Fruit fly (Drosophila melanogaster): ENCODE data around the gene CG8475.

Gene CG8475

DNA sequence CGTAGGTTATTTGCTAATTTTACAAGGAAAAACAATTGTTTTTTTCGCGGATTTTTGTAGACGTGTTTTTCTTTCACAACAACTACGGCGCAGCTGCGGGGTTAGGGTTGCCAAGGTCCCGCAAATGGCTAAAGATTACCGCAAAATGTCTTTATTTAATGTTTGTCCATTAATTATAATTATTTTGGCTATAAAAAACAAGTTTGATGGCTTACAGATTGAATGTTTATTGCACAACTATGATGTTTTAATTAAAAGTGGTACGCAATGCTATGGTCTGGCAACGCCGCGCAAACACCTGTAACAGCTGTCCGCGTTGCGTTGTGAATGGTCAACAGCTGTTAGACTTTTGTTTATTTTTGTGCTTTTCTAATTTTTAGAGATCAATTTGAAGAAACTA is 40.0 kb downstream of the CG8475 start (continued):
- TF ChIP-seq spab (GFP tag; optimal IDR thresholded peaks at IDR 0.05), result no peak
- peak; percentile 76 for TF ChIP-seq CG3919 (GFP tag; optimal IDR thresholded peaks at IDR 0.05)
- peak; percentile 48 for TF ChIP-seq net (GFP tag; optimal IDR thresholded peaks at IDR 0.05)
- TF ChIP-seq svp (GFP tag), result peak; percentile 73
- TF ChIP-seq fd59A (GFP tag; optimal IDR thresholded peaks at IDR 0.05), result peak; percentile 29
- peak; percentile 72 for TF ChIP-seq CG31627 (GFP tag; optimal IDR thresholded peaks at IDR 0.05)
- peak; percentile 10 for TF ChIP-seq CG8632 (GFP tag; optimal IDR thresholded peaks at IDR 0.05)
- TF ChIP-seq CG8319 (GFP tag; optimal IDR thresholded peaks at IDR 0.05), result peak; percentile 45
- TF ChIP-seq CG34406 (GFP tag; optimal IDR thresholded peaks at IDR 0.05), result peak; percentile 59
- peak; percentile 27; the same call in 1 of the 3 replicates for TF ChIP-seq CG8119 (GFP tag; IDR thresholded peaks at IDR 0.05)
- TF ChIP-seq esn (GFP tag; optimal IDR thresholded peaks at IDR 0.05), result peak; percentile 76
- TF ChIP-seq CG6163 (GFP tag; IDR thresholded peaks at IDR 0.05), result peak; percentile 79
- TF ChIP-seq CG11294 (GFP tag; IDR thresholded peaks at IDR 0.05), result peak; percentile 33; the same call in 1 of the 2 replicates
- no peak for TF ChIP-seq fd85E (GFP tag; optimal IDR thresholded peaks at IDR 0.05)
- TF ChIP-seq OdsH (GFP tag; optimal IDR thresholded peaks at IDR 0.05), result peak; percentile 77
- TF ChIP-seq achi (GFP tag; optimal IDR thresholded peaks at IDR 0.05), result peak; percentile 61
- TF ChIP-seq CG7368 (GFP tag; optimal IDR thresholded peaks at IDR 0.05), result peak; percentile 55

dm6 chr2L:8148514-8149085 is 48.1 kb downstream of the CG8475 start:
- TF ChIP-seq Sox15 (GFP tag; optimal IDR thresholded peaks at IDR 0.05) (no peak), ss (GFP tag; optimal IDR thresholded peaks at IDR 0.05) (peak; percentile 44 to 59), CG8319 (GFP tag; optimal IDR thresholded peaks at IDR 0.05) (no peak), CG6854 (GFP tag; optimal IDR thresholded peaks at IDR 0.05) (peak; percentile 40), Blimp-1 (GFP tag; optimal IDR thresholded peaks at IDR 0.05) (peak; percentile 91), dsx (GFP tag; optimal IDR thresholded peaks at IDR 0.05; ENCODE audit: poor library complexity, severe bottlenecking) (peak; percentile 17), net (GFP tag; optimal IDR thresholded peaks at IDR 0.05) (peak; percentile 29), OdsH (GFP tag; optimal IDR thresholded peaks at IDR 0.05) (no peak), CG32006 (GFP tag; optimal IDR thresholded peaks at IDR 0.05) (no peak), CG10631 (GFP tag; optimal IDR thresholded peaks at IDR 0.05) (no peak), esn (GFP tag; optimal IDR thresholded peaks at IDR 0.05) (no peak), svp (GFP tag) (no peak), CG6163 (GFP tag; IDR thresholded peaks at IDR 0.05) (peak; percentile 48; the same call in 2 of the 3 replicates), CG8632 (GFP tag; optimal IDR thresholded peaks at IDR 0.05) (no peak), CG6276 (GFP tag; optimal IDR thresholded peaks at IDR 0.05) (no peak), CG3032 (tag; optimal IDR thresholded peaks at IDR 0.05) (no peak), Eip78C (GFP tag) (peak; percentile 29), CG15336 (GFP tag; IDR thresholded peaks at IDR 0.05) (peak; percentile 8; the same call in 1 of the 2 replicates), CG9139 (GFP tag; optimal IDR thresholded peaks at IDR 0.05) (peak; percentile 39), CG3919 (GFP tag; optimal IDR thresholded peaks at IDR 0.05) (no peak), vri (GFP tag; optimal IDR thresholded peaks at IDR 0.05) (peak; percentile 36)

- TF ChIP-seq salr (GFP tag; optimal IDR thresholded peaks at IDR 0.05) (no peak), CG11762 (GFP tag; optimal IDR thresholded peaks at IDR 0.05; ENCODE audit: insufficient read depth) (no peak), CG1621 (tag; optimal IDR thresholded peaks at IDR 0.05) (no peak), CG10669 (GFP tag; optimal IDR thresholded peaks at IDR 0.05) (no peak), Gug (GFP tag; IDR thresholded peaks at IDR 0.05) (no peak), Ets96B (tag; optimal IDR thresholded peaks at IDR 0.05) (no peak), CG15336 (GFP tag; IDR thresholded peaks at IDR 0.05) (no peak), Met (GFP tag; optimal IDR thresholded peaks at IDR 0.05) (no peak), Hr38 (GFP tag; optimal IDR thresholded peaks at IDR 0.05) (no peak), Sox14 (GFP tag; optimal IDR thresholded peaks at IDR 0.05) (peak; percentile 6), Eip78C (GFP tag) (peak; percentile 47), CG32006 (GFP tag; optimal IDR thresholded peaks at IDR 0.05) (peak; percentile 56), CG6276 (GFP tag; optimal IDR thresholded peaks at IDR 0.05) (peak; percentile 46), acj6 (GFP tag; optimal IDR thresholded peaks at IDR 0.05) (no peak), Eip75B (GFP tag; optimal IDR thresholded peaks at IDR 0.05) (no peak), Hr39 (GFP tag; optimal IDR thresholded peaks at IDR 0.05) (no peak), CG7368 (GFP tag; optimal IDR thresholded peaks at IDR 0.05) (no peak), achi (GFP tag; optimal IDR thresholded peaks at IDR 0.05) (no peak), CG6792 (GFP tag; optimal IDR thresholded peaks at IDR 0.05) (no peak), Ets21C (GFP tag; optimal IDR thresholded peaks at IDR 0.05) (no peak), CG3919 (GFP tag; optimal IDR thresholded peaks at IDR 0.05) (no peak), net (GFP tag; optimal IDR thresholded peaks at IDR 0.05) (no peak), CG6808 (GFP tag; optimal IDR thresholded peaks at IDR 0.05) (no peak), Hr4 (GFP tag; optimal IDR thresholded peaks at IDR 0.05) (peak; percentile 32)
Observed at dm6 chr2L:8146994-8147661, 49.6 kb downstream of the CG8475 start, which contains the start of gene CG31606. Gene CG31606, plus strand, starts transcription at chr2L:8147611.

All from whole organism, prepupa.